Worm (Caenorhabditis elegans) whole organism, L4 larva: ENCODE results near the gene ZK488.6.
A peak's percentile ranks its signal among the peaks of the same experiment; 100 is the strongest.

ENCODE experiments used
- F10B5.3 ChIP-seq: sonication (generic microtip); optimal IDR thresholded peaks from 2 replicates; lab custom pipeline; 2016; ENCODE audit warnings: mild to moderate bottlenecking, missing genetic modification characterization, missing compliant biosample characterization
- T20F7.1 ChIP-seq: fragments of 200-800 bp; sonication (Bioruptor generic); optimal IDR thresholded peaks from 2 replicates; lab custom pipeline; 2018; ENCODE audit warnings: mild to moderate bottlenecking, missing genetic modification characterization, missing compliant biosample characterization
- aha-1 ChIP-seq: fragments of 150-350 bp; peaks from one replicate; lab custom pipeline; 2014; ENCODE audit warnings: missing biosample characterization, missing genetic modification characterization
- aly-2 ChIP-seq: sonication (generic microtip); optimal IDR thresholded peaks from 2 replicates; lab custom pipeline; 2018; ENCODE audit warnings: missing biosample characterization, missing genetic modification characterization
- arid-1 ChIP-seq: fragments of 200-800 bp; sonication (Bioruptor generic); conservative IDR thresholded peaks from 2 replicates; pipeline ENCODE4 v1.3.6; 2022; ENCODE audit warnings: missing genetic modification reagents, missing genetic modification characterization, missing compliant biosample characterization
- ceh-20 ChIP-seq: fragments of 200-800 bp; sonication (Bioruptor generic); IDR thresholded peaks from 2 replicates; pipeline ENCODE4 v1.3.6; 2022; ENCODE audit warnings: missing genetic modification reagents, missing genetic modification characterization, missing compliant biosample characterization
- daf-19 ChIP-seq: fragments of 200-800 bp; sonication (Bioruptor generic); conservative IDR thresholded peaks from 2 replicates; pipeline ENCODE4 v1.3.6; 2022; ENCODE audit warnings: missing genetic modification characterization, missing compliant biosample characterization
- dmd-8 ChIP-seq: fragments of 200-800 bp; sonication (Bioruptor generic); IDR thresholded peaks from 2 replicates; pipeline ENCODE4 v1.3.6; 2022; ENCODE audit warnings: missing genetic modification characterization, missing compliant biosample characterization
- dmd-9 ChIP-seq: fragments of 200-800 bp; sonication (Bioruptor generic); IDR thresholded peaks from 2 replicates; pipeline ENCODE4 v1.3.6; 2022; ENCODE audit warnings: missing genetic modification reagents, missing genetic modification characterization, missing compliant biosample characterization
- duxl-1 ChIP-seq: sonication (generic microtip); optimal IDR thresholded peaks from 2 replicates; lab custom pipeline; 2016; ENCODE audit warnings: mild to moderate bottlenecking, missing genetic modification characterization, moderate library complexity, missing compliant biosample characterization; ENCODE audit not compliant: poor library complexity
- fkh-10 ChIP-seq: fragments of 150-350 bp; optimal IDR thresholded peaks from 2 replicates; lab custom pipeline; 2014; ENCODE audit warnings: missing biosample characterization, missing genetic modification reagents, missing genetic modification characterization
- fos-1 ChIP-seq: fragments of 150-350 bp; optimal IDR thresholded peaks from 2 replicates; lab custom pipeline; 2014; ENCODE audit warnings: missing biosample characterization, missing genetic modification characterization
- hif-1 ChIP-seq, 2 experiments: sonication (generic microtip); optimal IDR thresholded peaks; 2 replicates each; lab custom pipeline; 2016 to 2017; ENCODE audit warnings: missing compliant biosample characterization in 2 of 2, missing genetic modification characterization in 2 of 2, missing genetic modification reagents in 2 of 2, missing genotype in 2 of 2, mild to moderate bottlenecking in 1 of 2
- hlh-30 ChIP-seq: sonication (generic microtip); optimal IDR thresholded peaks from 2 replicates; lab custom pipeline; 2017; ENCODE audit warnings: antibody characterized with exemption, mild to moderate bottlenecking, missing genetic modification characterization, missing compliant biosample characterization; ENCODE audit not compliant: insufficient read depth
- lin-13 ChIP-seq: fragments of 150-350 bp; optimal IDR thresholded peaks from 2 replicates; lab custom pipeline; 2014; ENCODE audit warnings: missing biosample characterization, missing genetic modification reagents, missing genetic modification characterization
- lin-29 ChIP-seq: fragments of 200-800 bp; sonication (Bioruptor generic); IDR thresholded peaks from 2 replicates; pipeline ENCODE4 v1.3.6; 2022; ENCODE audit warnings: missing genetic modification reagents, missing genetic modification characterization, missing compliant biosample characterization
- lir-3 ChIP-seq: sonication (generic microtip); optimal IDR thresholded peaks from 2 replicates; lab custom pipeline; 2016; ENCODE audit warnings: mild to moderate bottlenecking, missing genetic modification characterization, missing compliant biosample characterization
- mdl-1 ChIP-seq, 2 experiments: fragments of 150-350 bp in 1 of 2; sonication (generic microtip) in 1 of 2; optimal IDR thresholded peaks; 2 replicates each; lab custom pipeline; 2014 to 2017; ENCODE audit warnings: missing biosample characterization in 2 of 2, missing genetic modification characterization in 2 of 2
- mep-1 ChIP-seq: fragments of 150-350 bp; sonication (generic microtip); optimal IDR thresholded peaks from 3 replicates; lab custom pipeline; 2014; ENCODE audit warnings: missing biosample characterization, missing genetic modification characterization
- mes-2 ChIP-seq: sonication (generic microtip); optimal IDR thresholded peaks from 2 replicates; lab custom pipeline; 2016; ENCODE audit warnings: missing genotype, mild to moderate bottlenecking, missing genetic modification characterization, missing compliant biosample characterization; ENCODE audit not compliant: poor library complexity, severe bottlenecking
- nhr-10 ChIP-seq: fragments of 150-350 bp; optimal IDR thresholded peaks from 2 replicates; lab custom pipeline; 2014; ENCODE audit warnings: missing biosample characterization, missing genetic modification characterization
- nhr-11 ChIP-seq: fragments of 150-350 bp; optimal IDR thresholded peaks from 2 replicates; lab custom pipeline; 2014; ENCODE audit warnings: missing biosample characterization, missing genetic modification characterization
- php-3 ChIP-seq: fragments of 200-800 bp; sonication (Bioruptor generic); IDR thresholded peaks from 2 replicates; pipeline ENCODE4 v1.3.6; 2022; ENCODE audit warnings: missing genetic modification reagents, missing genetic modification characterization, missing compliant biosample characterization
- pqm-1 ChIP-seq: sonication (generic microtip); optimal IDR thresholded peaks from 2 replicates; lab custom pipeline; 2017; ENCODE audit warnings: missing biosample characterization, missing genetic modification characterization
- saeg-2 ChIP-seq: fragments of 200-800 bp; sonication (Bioruptor generic); IDR thresholded peaks from 2 replicates; pipeline ENCODE4 v1.3.6; 2022; ENCODE audit warnings: missing genetic modification reagents, missing genetic modification characterization, missing compliant biosample characterization
- tag-97 ChIP-seq: fragments of 200-800 bp; sonication (Bioruptor generic); IDR thresholded peaks from 2 replicates; pipeline ENCODE4 v1.3.6; 2022; ENCODE audit warnings: missing genetic modification characterization, missing compliant biosample characterization
- unc-62 ChIP-seq, 3 experiments: fragments of 150-350 bp in 1 of 3; sonication (generic microtip); optimal IDR thresholded peaks in 2 of 3; peaks in 1 of 3; 1 replicate in 1 of 3; 2 replicates in 2 of 3; lab custom pipeline; 2014 to 2017; ENCODE audit warnings: missing biosample characterization in 3 of 3, missing genetic modification characterization in 3 of 3, missing genetic modification reagents in 3 of 3, missing genotype in 1 of 3
- zag-1 ChIP-seq: fragments of 150-350 bp; optimal IDR thresholded peaks from 2 replicates; lab custom pipeline; 2014; ENCODE audit warnings: missing biosample characterization, missing genetic modification characterization
- zfp-2 ChIP-seq: sonication (generic microtip); optimal IDR thresholded peaks from 2 replicates; lab custom pipeline; 2016; ENCODE audit warnings: mild to moderate bottlenecking, missing genetic modification characterization, missing compliant biosample characterization
- zip-11 ChIP-seq: fragments of 200-800 bp; sonication (Bioruptor generic); IDR thresholded peaks from 2 replicates; pipeline ENCODE4 v1.3.6; 2022; ENCODE audit warnings: missing genetic modification characterization, missing compliant biosample characterization
- zip-2 ChIP-seq: fragments of 150-350 bp; optimal IDR thresholded peaks from 2 replicates; lab custom pipeline; 2014; ENCODE audit warnings: missing biosample characterization, missing genetic modification characterization
- ztf-7 ChIP-seq: fragments of 150-350 bp; optimal IDR thresholded peaks from 2 replicates; lab custom pipeline; 2014; ENCODE audit warnings: missing biosample characterization, missing genetic modification characterization

Gene ZK488.6

ce11 chrV:576918-577317 lies 13.4 kb upstream of the ZK488.6 start:
- no peak for TF ChIP-seq saeg-2
- TF ChIP-seq ztf-7 (tag; lab: Kevin White, UChicago), result no peak
- peak in 1 of 2 experiments; percentile 97 for TF ChIP-seq unc-62 (GFP tag; optimal IDR thresholded peaks at IDR 0.05 in 1 of 2; lab: Kevin White, UChicago)
- TF ChIP-seq unc-62 (tag; optimal IDR thresholded peaks at IDR 0.05; lab: Kevin White, UChicago), result no peak
- TF ChIP-seq tag-97 (GFP tag; lab: Robert Waterston, UW), result no peak
- no peak for TF ChIP-seq T20F7.1 (GFP tag; lab: Kevin White, UChicago)

ce11 chrV:578977-579376 lies 11.3 kb upstream of the ZK488.6 start, which contains the start of gene K06H6.4:
Gene K06H6.4 (plus strand): TSS chrV:579277.
- TF ChIP-seq nhr-11 (tag; lab: Kevin White, UChicago) (no peak), lir-3 (tag; lab: Kevin White, UChicago) (no peak), zfp-2 (tag; lab: Kevin White, UChicago) (no peak), hlh-30 (tag; lab: Kevin White, UChicago) (no peak), zip-2 (tag; lab: Kevin White, UChicago) (no peak), ceh-20 (GFP tag; lab: Robert Waterston, UW) (no peak), fos-1 (tag; lab: Kevin White, UChicago) (no peak), dmd-8 (no peak), T20F7.1 (GFP tag; lab: Kevin White, UChicago) (no peak)
- TF ChIP-seq, all 104 proteins: peak for 0

ce11 chrV:581616-582015 lies 8.7 kb upstream of the ZK488.6 start, which contains the start of gene nstp-7:
Gene nstp-7 (plus strand): TSS chrV:581916.
- TF ChIP-seq mdl-1 (tag; optimal IDR thresholded peaks at IDR 0.05; lab: Kevin White, UChicago) (no peak), zfp-2 (tag; lab: Kevin White, UChicago) (no peak), mep-1 (tag; lab: Kevin White, UChicago) (no peak), pqm-1 (no peak), aly-2 (tag; lab: Kevin White, UChicago) (no peak), zag-1 (tag; lab: Kevin White, UChicago) (no peak), duxl-1 (tag; lab: Kevin White, UChicago) (no peak), mes-2 (tag; lab: Kevin White, UChicago) (no peak), dmd-9 (no peak), ztf-7 (tag; lab: Kevin White, UChicago) (no peak), daf-19 (GFP tag; lab: Robert Waterston, UW) (no peak), F10B5.3 (tag; lab: Kevin White, UChicago) (no peak), lin-13 (GFP tag; lab: Kevin White, UChicago) (no peak), arid-1 (GFP tag; lab: Robert Waterston, UW) (no peak), fkh-10 (GFP tag; lab: Kevin White, UChicago) (no peak), hlh-30 (tag; lab: Kevin White, UChicago) (no peak)

- TF ChIP-seq nhr-10 (tag; lab: Kevin White, UChicago) (no peak), mdl-1 (tag; optimal IDR thresholded peaks at IDR 0.05; lab: Kevin White, UChicago) (no peak), lin-29 (GFP tag; lab: Robert Waterston, UW) (no peak), zip-11 (no peak), hif-1 (tag; optimal IDR thresholded peaks at IDR 0.05; lab: Kevin White, UChicago) (no peak), aha-1 (tag; lab: Kevin White, UChicago) (peak; percentile 4)
Measured at ce11 chrV:585472-585871, 4.8 kb upstream of the ZK488.6 start, which contains the start of gene K06H6.2. Gene K06H6.2 (plus strand): TSS chrV:585772.

- no peak for TF ChIP-seq php-3
- peak in 1 of 2 experiments; percentile 40 for TF ChIP-seq unc-62 (GFP tag; optimal IDR thresholded peaks at IDR 0.05 in 1 of 2; lab: Kevin White, UChicago)
- no peak for TF ChIP-seq unc-62 (tag; optimal IDR thresholded peaks at IDR 0.05; lab: Kevin White, UChicago)
- TF ChIP-seq, all 104 proteins: peak for 1
Measured at ce11 chrV:587818-588217, 2.5 kb upstream of the ZK488.6 start, which contains the start of gene K06H6.1. Gene K06H6.1 (plus strand): TSS chrV:588118.
